Fruit fly (Drosophila melanogaster) Kc167 (cell line): ENCODE results near the gene CG5860.

Experiments used
- Myc ChIP-seq: fragments of >200 bp; optimal IDR thresholded peaks from 2 replicates; lab custom pipeline; 2017; ENCODE audit warnings: missing external identifiers
- Sin3A ChIP-seq: fragments of >200 bp; optimal IDR thresholded peaks from 2 replicates; lab custom pipeline; 2018; ENCODE audit warnings: missing external identifiers
- h ChIP-seq: fragments of >200 bp; optimal IDR thresholded peaks from 3 replicates; lab custom pipeline; 2018; ENCODE audit warnings: missing external identifiers
- insv ChIP-seq: fragments of >200 bp; optimal IDR thresholded peaks from 3 replicates; lab custom pipeline; 2018; ENCODE audit warnings: missing external identifiers
- psq ChIP-seq: fragments of >200 bp; optimal IDR thresholded peaks from 2 replicates; lab custom pipeline; 2017; ENCODE audit warnings: missing external identifiers
- ttk ChIP-seq: sonication (Bioruptor generic); optimal IDR thresholded peaks from 2 replicates; lab custom pipeline; 2017; ENCODE audit warnings: missing external identifiers

CG5860 gene

dm6 chr3R:17400675-17401118, 8.7 kb upstream of the CG5860 start:
- TF ChIP-seq h (lab: Kevin White, UChicago) = no peak
- TF ChIP-seq Sin3A (lab: Kevin White, UChicago) = no peak
- no peak for TF ChIP-seq psq (lab: Kevin White, UChicago)
- TF ChIP-seq Myc (lab: Kevin White, UChicago) = no peak

dm6 chr3R:17401289-17401752, 8.1 kb upstream of the CG5860 start:
- no peak for TF ChIP-seq Myc (lab: Kevin White, UChicago)

dm6 chr3R:17402434-17402833, 7.0 kb upstream of the CG5860 start, which contains the start of gene Sur-8:
Gene Sur-8, minus strand, starts transcription at chr3R:17402515.
- TF ChIP-seq psq (lab: Kevin White, UChicago) (no peak), Sin3A (lab: Kevin White, UChicago) (no peak), h (lab: Kevin White, UChicago) (no peak), ttk (lab: Kevin White, UChicago) (no peak), Myc (lab: Kevin White, UChicago) (no peak), insv (lab: Kevin White, UChicago) (no peak)

- no peak for TF ChIP-seq h (lab: Kevin White, UChicago)
- no peak for TF ChIP-seq insv (lab: Kevin White, UChicago)
- TF ChIP-seq psq (lab: Kevin White, UChicago) = no peak
- TF ChIP-seq Myc (lab: Kevin White, UChicago) = no peak
- TF ChIP-seq ttk (lab: Kevin White, UChicago) = no peak
- TF ChIP-seq Sin3A (lab: Kevin White, UChicago) = no peak
Observed at dm6 chr3R:17403188-17403587, 6.2 kb upstream of the CG5860 start, which contains the start of gene CG34279. Gene CG34279, minus strand, starts transcription at chr3R:17403288.

- no peak for TF ChIP-seq h (lab: Kevin White, UChicago)
- TF ChIP-seq insv (lab: Kevin White, UChicago) = no peak
- no peak for TF ChIP-seq Sin3A (lab: Kevin White, UChicago)
Observed at dm6 chr3R:17403618-17404017, 5.8 kb upstream of the CG5860 start, which contains the start of gene CG34280. Gene CG34280, minus strand, starts transcription at chr3R:17403718.

- TF ChIP-seq psq (lab: Kevin White, UChicago) (no peak), h (lab: Kevin White, UChicago) (no peak), insv (lab: Kevin White, UChicago) (no peak), Myc (lab: Kevin White, UChicago) (no peak), ttk (lab: Kevin White, UChicago) (no peak), Sin3A (lab: Kevin White, UChicago) (no peak)
Observed at dm6 chr3R:17404155-17404554, 5.3 kb upstream of the CG5860 start.

- TF ChIP-seq Sin3A (lab: Kevin White, UChicago) (no peak), Myc (lab: Kevin White, UChicago) (no peak), psq (lab: Kevin White, UChicago) (no peak)
Observed at dm6 chr3R:17405009-17405408, 4.4 kb upstream of the CG5860 start, which contains the start of gene CG42823. Gene CG42823, minus strand, starts transcription at chr3R:17405109.

- no peak for TF ChIP-seq ttk (lab: Kevin White, UChicago)
- TF ChIP-seq psq (lab: Kevin White, UChicago) = no peak
- no peak for TF ChIP-seq Sin3A (lab: Kevin White, UChicago)
- TF ChIP-seq insv (lab: Kevin White, UChicago) = no peak
- TF ChIP-seq h (lab: Kevin White, UChicago) = no peak
- no peak for TF ChIP-seq Myc (lab: Kevin White, UChicago)
Observed at dm6 chr3R:17406411-17406810, 3.0 kb upstream of the CG5860 start, which contains the start of the genes CG42824 and CG42798. Gene CG42824, minus strand, starts transcription at chr3R:17406511. Gene CG42798, plus strand, starts transcription at chr3R:17406678.

dm6 chr3R:17407576-17407975, 1.8 kb upstream of the CG5860 start, which contains the start of gene CG17283:
Gene CG17283, plus strand, starts transcription at chr3R:17407876.
- TF ChIP-seq ttk (lab: Kevin White, UChicago) = no peak
- no peak for TF ChIP-seq psq (lab: Kevin White, UChicago)
- TF ChIP-seq h (lab: Kevin White, UChicago) = no peak
- TF ChIP-seq insv (lab: Kevin White, UChicago) = no peak
- TF ChIP-seq Myc (lab: Kevin White, UChicago) = no peak
- no peak for TF ChIP-seq Sin3A (lab: Kevin White, UChicago)

- TF ChIP-seq Myc (lab: Kevin White, UChicago) = no peak
- no peak for TF ChIP-seq Sin3A (lab: Kevin White, UChicago)
- no peak for TF ChIP-seq insv (lab: Kevin White, UChicago)
- no peak for TF ChIP-seq ttk (lab: Kevin White, UChicago)
- no peak for TF ChIP-seq psq (lab: Kevin White, UChicago)
- TF ChIP-seq h (lab: Kevin White, UChicago) = no peak
Observed at dm6 chr3R:17410808-17411207, 1.4 kb downstream of the CG5860 start, which contains the start of gene CG5863. Gene CG5863, plus strand, starts transcription at chr3R:17411108.

dm6 chr3R:17412458-17413127, 3.2 kb downstream of the CG5860 start, which contains the start of gene CG42821:
Gene CG42821, plus strand, starts transcription at chr3R:17413077.
- TF ChIP-seq Sin3A (lab: Kevin White, UChicago) (no peak), h (lab: Kevin White, UChicago) (no peak), ttk (lab: Kevin White, UChicago) (no peak), Myc (lab: Kevin White, UChicago) (no peak), psq (lab: Kevin White, UChicago) (no peak), insv (lab: Kevin White, UChicago) (no peak)

dm6 chr3R:17413601-17414000, 4.2 kb downstream of the CG5860 start, which contains the start of gene CG42822:
Gene CG42822, plus strand, starts transcription at chr3R:17413901.
- TF ChIP-seq psq (lab: Kevin White, UChicago) (no peak), insv (lab: Kevin White, UChicago) (no peak), Myc (lab: Kevin White, UChicago) (no peak), Sin3A (lab: Kevin White, UChicago) (no peak), h (lab: Kevin White, UChicago) (no peak), ttk (lab: Kevin White, UChicago) (no peak)
